Worm (Caenorhabditis elegans) whole organism, late embryonic: ENCODE measurements around the gene hot-9.
"Not testable (repeated sequence)": the region's sequence is repeated elsewhere in the genome, so short reads cannot be mapped to it uniquely, and the experiment has no call there.

ENCODE experiments used
- ama-1 ChIP-seq: fragments of 150-350 bp; optimal IDR thresholded peaks from 2 replicates; lab custom pipeline; 2014
- ceh-9 ChIP-seq: sonication (generic microtip); optimal IDR thresholded peaks from 2 replicates; lab custom pipeline; 2016; ENCODE audit warnings: mild to moderate bottlenecking, missing genetic modification characterization, inconsistent platforms, missing compliant biosample characterization
- hlh-6 ChIP-seq: sonication (generic microtip); optimal IDR thresholded peaks from 2 replicates; lab custom pipeline; 2016; ENCODE audit warnings: missing genotype, missing genetic modification characterization, missing compliant biosample characterization
- pha-4 ChIP-seq: fragments of 150-350 bp; optimal IDR thresholded peaks from 2 replicates; lab custom pipeline; 2018; ENCODE audit warnings: missing biosample characterization, missing genetic modification reagents, missing genetic modification characterization
- rnt-1 ChIP-seq: sonication (generic microtip); optimal IDR thresholded peaks from 2 replicates; lab custom pipeline; 2016; ENCODE audit warnings: missing genetic modification characterization, missing compliant biosample characterization

DNA sequence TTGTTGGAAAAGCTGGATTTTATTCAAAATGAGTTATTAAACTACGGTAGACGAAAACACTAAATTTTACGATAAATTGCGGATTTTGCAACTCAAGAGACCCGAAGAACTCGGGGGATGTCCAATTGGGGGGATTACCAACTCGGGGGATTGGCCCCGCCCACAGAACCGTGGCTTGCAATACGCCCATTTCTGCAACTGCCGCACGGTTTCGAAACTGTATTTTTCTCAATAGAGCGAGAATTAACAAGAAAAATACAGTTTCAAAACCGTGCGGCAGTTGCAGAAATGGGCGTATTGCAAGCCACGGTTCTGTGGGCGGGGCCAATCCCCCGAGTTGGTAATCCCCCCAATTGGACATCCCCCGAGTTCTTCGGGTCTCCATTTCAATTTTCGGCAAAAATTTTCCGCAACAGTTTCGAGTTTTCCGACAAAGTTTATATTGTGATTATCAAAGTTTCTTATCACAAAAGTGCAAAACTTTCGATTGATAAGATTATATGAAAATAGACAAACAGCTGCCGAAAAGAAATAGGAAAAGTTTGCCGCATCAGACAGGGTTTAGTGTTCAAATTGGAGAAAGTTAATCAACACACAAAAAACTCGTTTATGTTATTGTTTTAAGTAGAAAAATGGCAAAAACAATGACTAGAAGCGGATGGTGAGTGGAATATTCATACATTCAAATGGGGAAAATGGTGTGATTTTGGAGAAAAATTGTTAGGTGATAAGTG, 44.7 kb upstream of the hot-9 start:
- not testable (repeated sequence) for TF ChIP-seq ama-1 (lab: Kevin White, UChicago); pha-4 (tag; lab: Kevin White, UChicago); rnt-1; hlh-6 (tag; lab: Kevin White, UChicago); ceh-9 (tag; lab: Kevin White, UChicago)
